Worm (Caenorhabditis elegans) whole organism, L4 larva: Measurements from ENCODE around the gene sms-2.

Source experiments
- F10B5.3 ChIP-seq: sonication (generic microtip); optimal IDR thresholded peaks from 2 replicates; lab custom pipeline; 2016; ENCODE audit warnings: mild to moderate bottlenecking, missing genetic modification characterization, missing compliant biosample characterization
- F37D6.2 ChIP-seq: sonication (generic microtip); optimal IDR thresholded peaks from 2 replicates; lab custom pipeline; 2016; ENCODE audit warnings: mild to moderate bottlenecking, missing genetic modification characterization, missing compliant biosample characterization
- F44E2.7 ChIP-seq: fragments of 200-800 bp; sonication (Bioruptor generic); IDR thresholded peaks from 2 replicates; pipeline ENCODE4 v2.1.2; 2022; ENCODE audit warnings: missing genetic modification characterization, missing compliant biosample characterization
- F49E8.2 ChIP-seq: sonication (generic microtip); optimal IDR thresholded peaks from 2 replicates; lab custom pipeline; 2016; ENCODE audit warnings: missing compliant biosample characterization, mild to moderate bottlenecking, missing genetic modification characterization, borderline replicate concordance
- ZK546.5 ChIP-seq, 2 experiments: sonication (generic microtip); optimal IDR thresholded peaks; 2 replicates each; lab custom pipeline; 2017; ENCODE audit warnings: missing biosample characterization in 2 of 2, missing genetic modification characterization in 2 of 2
- ceh-20 ChIP-seq: fragments of 200-800 bp; sonication (Bioruptor generic); IDR thresholded peaks from 2 replicates; pipeline ENCODE4 v1.3.6; 2022; ENCODE audit warnings: missing genetic modification reagents, missing genetic modification characterization, missing compliant biosample characterization
- ceh-32 ChIP-seq: sonication (generic microtip); optimal IDR thresholded peaks from 2 replicates; lab custom pipeline; 2016; ENCODE audit warnings: mild to moderate bottlenecking, missing genetic modification characterization, missing compliant biosample characterization; ENCODE audit not compliant: poor library complexity
- ctbp-1 ChIP-seq: fragments of 200-800 bp; sonication (Bioruptor generic); IDR thresholded peaks from 2 replicates; pipeline ENCODE4 v1.3.6; 2022; ENCODE audit warnings: missing genetic modification reagents, missing genetic modification characterization, missing compliant biosample characterization
- daf-19 ChIP-seq: fragments of 200-800 bp; sonication (Bioruptor generic); conservative IDR thresholded peaks from 2 replicates; pipeline ENCODE4 v1.3.6; 2022; ENCODE audit warnings: missing genetic modification characterization, missing compliant biosample characterization
- daf-8 ChIP-seq: fragments of 200-800 bp; sonication (Bioruptor generic); IDR thresholded peaks from 2 replicates; pipeline ENCODE4 v1.3.6; 2022; ENCODE audit warnings: missing genetic modification characterization, missing compliant biosample characterization
- dpl-1 ChIP-seq: fragments of 150-350 bp; optimal IDR thresholded peaks from 2 replicates; lab custom pipeline; 2014; ENCODE audit warnings: missing biosample characterization, missing genetic modification reagents, missing genetic modification characterization
- dve-1 ChIP-seq: sonication (generic microtip); optimal IDR thresholded peaks from 2 replicates; lab custom pipeline; 2017; ENCODE audit warnings: antibody characterized with exemption, mild to moderate bottlenecking, missing genetic modification characterization, missing compliant biosample characterization; ENCODE audit not compliant: insufficient read depth
- egl-43 ChIP-seq: fragments of 200-800 bp; sonication (Bioruptor generic); IDR thresholded peaks from 2 replicates; pipeline ENCODE4 v1.3.6; 2022; ENCODE audit warnings: missing genetic modification reagents, missing genetic modification characterization, missing compliant biosample characterization
- fkh-10 ChIP-seq: fragments of 150-350 bp; optimal IDR thresholded peaks from 2 replicates; lab custom pipeline; 2014; ENCODE audit warnings: missing biosample characterization, missing genetic modification reagents, missing genetic modification characterization
- gei-8 ChIP-seq: fragments of 200-800 bp; sonication (Bioruptor generic); optimal IDR thresholded peaks from 2 replicates; lab custom pipeline; 2018; ENCODE audit warnings: mild to moderate bottlenecking, missing genetic modification characterization, missing compliant biosample characterization
- hif-1 ChIP-seq, 2 experiments: sonication (generic microtip); optimal IDR thresholded peaks; 2 replicates each; lab custom pipeline; 2016 to 2017; ENCODE audit warnings: missing compliant biosample characterization in 2 of 2, missing genetic modification characterization in 2 of 2, missing genetic modification reagents in 2 of 2, missing genotype in 2 of 2, mild to moderate bottlenecking in 1 of 2
- hlh-11 ChIP-seq: fragments of 200-800 bp; sonication (Bioruptor generic); optimal IDR thresholded peaks from 2 replicates; lab custom pipeline; 2018; ENCODE audit warnings: mild to moderate bottlenecking, missing genetic modification characterization, missing compliant biosample characterization
- hlh-30 ChIP-seq: sonication (generic microtip); optimal IDR thresholded peaks from 2 replicates; lab custom pipeline; 2017; ENCODE audit warnings: antibody characterized with exemption, mild to moderate bottlenecking, missing genetic modification characterization, missing compliant biosample characterization; ENCODE audit not compliant: insufficient read depth
- hmg-1.1 ChIP-seq: fragments of 200-800 bp; sonication (Bioruptor generic); IDR thresholded peaks from 2 replicates; pipeline ENCODE4 v1.3.6; 2022; ENCODE audit warnings: missing genetic modification reagents, missing genetic modification characterization, missing compliant biosample characterization
- lsy-2 ChIP-seq, 2 experiments: fragments of 150-350 bp in 1 of 2; sonication (generic microtip) in 1 of 2; optimal IDR thresholded peaks; 2 replicates each; lab custom pipeline; 2014 to 2017; ENCODE audit warnings: missing biosample characterization in 2 of 2, missing genetic modification characterization in 2 of 2
- mdt-29 ChIP-seq: fragments of 200-800 bp; sonication (Bioruptor generic); IDR thresholded peaks from 2 replicates; pipeline ENCODE4 v1.3.6; 2022; ENCODE audit warnings: missing genetic modification reagents, missing genetic modification characterization, missing compliant biosample characterization
- mep-1 ChIP-seq: fragments of 150-350 bp; sonication (generic microtip); optimal IDR thresholded peaks from 3 replicates; lab custom pipeline; 2014; ENCODE audit warnings: missing biosample characterization, missing genetic modification characterization
- nhr-28 ChIP-seq: fragments of 150-350 bp; optimal IDR thresholded peaks from 2 replicates; lab custom pipeline; 2014; ENCODE audit warnings: missing biosample characterization, missing genetic modification characterization
- pha-4 ChIP-seq, 2 experiments: fragments of 150-350 bp in 1 of 2; fragments of 200-800 bp in 1 of 2; sonication (Bioruptor generic) in 1 of 2; IDR thresholded peaks in 1 of 2; optimal IDR thresholded peaks in 1 of 2; 2 replicates each; pipeline versions ENCODE4 v1.3.6 to Lab custom; 2014 to 2022; ENCODE audit warnings: missing genetic modification characterization in 2 of 2, missing genetic modification reagents in 2 of 2, missing biosample characterization in 1 of 2, missing compliant biosample characterization in 1 of 2
- rbr-2 ChIP-seq: sonication (generic microtip); optimal IDR thresholded peaks from 2 replicates; lab custom pipeline; 2016; ENCODE audit warnings: missing genotype, missing genetic modification characterization, missing compliant biosample characterization
- set-16 ChIP-seq: fragments of 200-800 bp; sonication (Bioruptor generic); IDR thresholded peaks from 2 replicates; pipeline ENCODE4 v1.3.6; 2022; ENCODE audit warnings: missing genetic modification reagents, missing genetic modification characterization, missing compliant biosample characterization
- snpc-1.2 ChIP-seq: fragments of 200-800 bp; sonication (Bioruptor generic); IDR thresholded peaks from 2 replicates; pipeline ENCODE4 v1.3.6; 2022; ENCODE audit warnings: missing genetic modification reagents, missing genetic modification characterization, missing compliant biosample characterization
- snpc-4 ChIP-seq: fragments of 150-350 bp; optimal IDR thresholded peaks from 2 replicates; lab custom pipeline; 2014; ENCODE audit warnings: missing biosample characterization, missing genetic modification characterization
- unc-130 ChIP-seq: sonication (generic microtip); optimal IDR thresholded peaks from 2 replicates; lab custom pipeline; 2016; ENCODE audit warnings: missing genetic modification reagents, missing genetic modification characterization, missing compliant biosample characterization
- unc-62 ChIP-seq, 3 experiments: fragments of 150-350 bp in 1 of 3; sonication (generic microtip); optimal IDR thresholded peaks in 2 of 3; peaks in 1 of 3; 1 replicate in 1 of 3; 2 replicates in 2 of 3; lab custom pipeline; 2014 to 2017; ENCODE audit warnings: missing biosample characterization in 3 of 3, missing genetic modification characterization in 3 of 3, missing genetic modification reagents in 3 of 3, missing genotype in 1 of 3
- vab-7 ChIP-seq: fragments of 200-800 bp; sonication (Bioruptor generic); IDR thresholded peaks from 2 replicates; pipeline ENCODE4 v1.3.6; 2022; ENCODE audit warnings: missing genetic modification reagents, missing genetic modification characterization, missing compliant biosample characterization
- zfp-3 ChIP-seq: fragments of 200-800 bp; sonication (Bioruptor generic); conservative IDR thresholded peaks from 2 replicates; pipeline ENCODE4 v1.3.6; 2022; ENCODE audit warnings: missing genetic modification reagents, missing genetic modification characterization, missing compliant biosample characterization
- zip-11 ChIP-seq: fragments of 200-800 bp; sonication (Bioruptor generic); IDR thresholded peaks from 2 replicates; pipeline ENCODE4 v1.3.6; 2022; ENCODE audit warnings: missing genetic modification characterization, missing compliant biosample characterization
- ztf-11 ChIP-seq: fragments of 150-350 bp; optimal IDR thresholded peaks from 2 replicates; lab custom pipeline; 2014; ENCODE audit warnings: missing biosample characterization, missing genetic modification characterization
- ztf-7 ChIP-seq: fragments of 150-350 bp; optimal IDR thresholded peaks from 2 replicates; lab custom pipeline; 2014; ENCODE audit warnings: missing biosample characterization, missing genetic modification characterization

sms-2 gene

DNA sequence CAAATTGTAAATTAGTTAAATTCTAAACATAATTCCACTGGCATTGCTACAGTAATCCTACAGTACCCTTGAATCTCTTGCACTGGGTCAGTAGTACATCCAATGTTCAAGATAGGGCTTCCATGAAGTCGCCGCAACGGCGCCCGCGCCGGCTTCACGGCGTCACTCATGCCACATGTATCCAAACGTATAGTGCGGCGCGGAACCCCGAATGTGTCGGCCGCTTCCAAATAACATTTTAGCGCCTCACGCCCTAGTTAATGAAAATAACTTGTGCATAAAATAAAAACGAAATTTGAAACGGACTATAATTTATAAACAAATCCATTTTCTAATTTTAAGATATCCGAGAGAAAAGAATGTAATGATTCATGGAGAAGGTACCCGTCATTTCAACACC, 12.7 kb downstream of the sms-2 start:
- TF ChIP-seq zfp-3 (GFP tag; lab: Robert Waterston, UW) (no peak), snpc-4 (peak; percentile 30), daf-19 (GFP tag; lab: Robert Waterston, UW) (no peak)

ce11 chrX:933504-933903, 15.2 kb downstream of the sms-2 start, which contains the start of gene F35H12.1:
F35H12.1 (plus strand) TSS chrX:933804.
- TF ChIP-seq fkh-10 (GFP tag; lab: Kevin White, UChicago) (peak; percentile 58), F37D6.2 (tag; lab: Kevin White, UChicago) (no peak)

- TF ChIP-seq zip-11 (GFP tag; lab: Robert Waterston, UW), result no peak
- TF ChIP-seq mep-1 (tag; lab: Kevin White, UChicago), result peak; percentile 13
- no peak for TF ChIP-seq ZK546.5 (tag; optimal IDR thresholded peaks at IDR 0.05; lab: Kevin White, UChicago)
- TF ChIP-seq hif-1 (tag; optimal IDR thresholded peaks at IDR 0.05; lab: Kevin White, UChicago), result no peak
- TF ChIP-seq fkh-10 (GFP tag; lab: Kevin White, UChicago), result peak; percentile 55
- no peak for TF ChIP-seq F49E8.2 (tag; lab: Kevin White, UChicago)
- TF ChIP-seq rbr-2 (tag; lab: Kevin White, UChicago), result peak; percentile 44
- TF ChIP-seq ceh-20, result 0 out of 2 replicates have a peak, but pooled peaks have one; percentile 13
- TF ChIP-seq daf-8 (GFP tag; lab: Robert Waterston, UW), result no peak
- no peak for TF ChIP-seq gei-8 (GFP tag; lab: Kevin White, UChicago)
- TF ChIP-seq ctbp-1, result 0 out of 2 replicates have a peak, but pooled peaks have one; percentile 49
- peak in 1 of 2 experiments; percentile 10 for TF ChIP-seq lsy-2 (tag; optimal IDR thresholded peaks at IDR 0.05; lab: Kevin White, UChicago)
- no peak for TF ChIP-seq vab-7 (GFP tag; lab: Robert Waterston, UW)
- TF ChIP-seq hmg-1.1 (GFP tag; lab: Robert Waterston, UW), result peak; percentile 33; the same call in 1 of the 2 replicates
- 0 out of 2 replicates have a peak, but pooled peaks have one; percentile 36 for TF ChIP-seq set-16 (GFP tag; lab: Robert Waterston, UW)
- TF ChIP-seq mdt-29 (GFP tag; lab: Robert Waterston, UW), result no peak
- peak in 1 of 2 experiments; percentile 63 for TF ChIP-seq unc-62 (GFP tag; optimal IDR thresholded peaks at IDR 0.05 in 1 of 2; lab: Kevin White, UChicago)
- no peak for TF ChIP-seq unc-62 (tag; optimal IDR thresholded peaks at IDR 0.05; lab: Kevin White, UChicago)
Measured at ce11 chrX:932874-933273, 15.8 kb downstream of the sms-2 start.

DNA sequence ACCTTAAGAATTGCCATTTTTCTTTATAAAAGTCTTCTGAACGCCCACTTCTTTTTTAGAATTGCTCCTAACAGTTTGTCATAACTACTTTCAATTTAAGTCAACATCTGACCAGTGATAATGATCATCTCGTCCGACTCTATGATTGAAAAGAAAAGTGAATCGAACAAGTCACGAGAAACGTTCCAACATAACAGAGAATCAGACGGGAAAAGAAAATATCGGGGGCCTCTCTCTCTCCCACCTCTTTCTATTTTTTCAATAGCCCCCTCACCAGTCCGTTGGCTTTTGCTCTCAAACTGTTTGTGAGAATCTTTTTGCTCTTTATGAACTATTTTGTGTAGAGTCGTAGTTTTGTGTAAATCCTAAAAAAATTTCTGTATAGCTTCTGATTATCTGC, 21.1 kb downstream of the sms-2 start:
- TF ChIP-seq vab-7 (GFP tag; lab: Robert Waterston, UW) (no peak), ztf-11 (tag; lab: Kevin White, UChicago) (no peak), ztf-7 (no peak), hlh-30 (tag; lab: Kevin White, UChicago) (peak; percentile 76), snpc-1.2 (GFP tag; lab: Robert Waterston, UW) (no peak), nhr-28 (tag; lab: Kevin White, UChicago) (peak; percentile 17), F10B5.3 (tag; lab: Kevin White, UChicago) (no peak), F44E2.7 (GFP tag; lab: Robert Waterston, UW) (no peak), snpc-4 (no peak), gei-8 (GFP tag; lab: Kevin White, UChicago) (no peak), dpl-1 (GFP tag; lab: Kevin White, UChicago) (no peak), ceh-32 (tag; lab: Kevin White, UChicago) (no peak), pha-4 (GFP tag; IDR thresholded peaks at IDR 0.05; lab: Robert Waterston, UW) (no peak), pha-4 (tag; optimal IDR thresholded peaks at IDR 0.05; lab: Kevin White, UChicago) (peak; percentile 56), hlh-11 (tag; lab: Kevin White, UChicago) (peak; percentile 53), lsy-2 (tag; optimal IDR thresholded peaks at IDR 0.05; lab: Kevin White, UChicago) (peak in 1 of 2 experiments; percentile 10), unc-130 (GFP tag; lab: Kevin White, UChicago) (no peak), egl-43 (GFP tag; lab: Robert Waterston, UW) (no peak), daf-19 (GFP tag; lab: Robert Waterston, UW) (no peak), dve-1 (tag; lab: Kevin White, UChicago) (peak; percentile 12)
